Worm (Caenorhabditis elegans) whole organism, late embryonic: ENCODE results near the gene nhr-98.

Experiments
- ama-1 ChIP-seq: fragments of 150-350 bp; optimal IDR thresholded peaks from 2 replicates; lab custom pipeline; 2014
- ceh-2 ChIP-seq: sonication (generic microtip); optimal IDR thresholded peaks from 2 replicates; lab custom pipeline; 2016; ENCODE audit warnings: missing genotype, missing genetic modification characterization, missing compliant biosample characterization
- elt-4 ChIP-seq: sonication (generic microtip); optimal IDR thresholded peaks from 2 replicates; lab custom pipeline; 2016; ENCODE audit warnings: missing genetic modification characterization, missing compliant biosample characterization

DNA sequence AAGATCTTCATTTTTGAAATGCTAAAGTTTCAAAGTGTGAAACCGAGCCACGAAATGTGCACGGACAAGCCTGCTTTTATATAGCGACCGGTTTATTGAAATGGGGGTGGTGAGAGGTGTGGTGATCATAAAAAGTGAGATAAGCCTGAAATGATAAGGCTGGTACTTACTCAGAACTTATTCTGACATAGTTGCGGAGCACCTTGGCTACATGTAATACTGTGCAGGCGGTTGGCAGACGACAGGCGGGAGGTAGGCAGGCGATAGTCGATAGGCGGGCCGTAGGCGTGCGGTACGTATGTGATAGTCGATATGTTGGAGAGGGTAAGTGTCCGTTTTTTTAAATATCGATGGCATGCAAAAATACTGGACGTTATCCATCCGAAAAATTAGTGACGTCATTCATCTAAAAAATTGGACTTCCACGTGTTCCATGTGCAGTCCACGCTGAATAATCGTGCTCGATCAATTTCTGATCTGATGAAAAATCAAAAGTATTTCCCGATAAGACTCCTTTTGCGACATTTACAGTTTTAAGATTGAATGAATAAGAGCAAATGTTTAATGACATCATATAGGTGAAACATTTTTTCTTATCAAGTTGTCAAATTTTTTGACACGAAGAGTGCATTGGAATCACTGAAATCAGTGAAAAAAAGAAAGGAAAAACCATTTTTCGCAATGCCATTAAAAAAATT lies 35.9 kb upstream of the nhr-98 start, which contains the start of gene irg-8:
- TF ChIP-seq elt-4 = no peak
- TF ChIP-seq ceh-2 (tag; lab: Kevin White, UChicago) = no peak
- no peak for TF ChIP-seq ama-1 (lab: Kevin White, UChicago)
